In genomic region chr3L:20183345-20184088, dm6 we compare ENCODE assay signal across 1 fruit fly cellular context.
TF ChIP-seq lines count a peak whose summit lies in the region.

No protein-coding gene starts in this region.

TF ChIP-seq in whole organism, embryonic, 481 proteins besides CTCF, POLR2A, EP300 and RAD21 (continued from another document and continues in another):
- TF ChIP-seq CG31224 (GFP tag; IDR thresholded peaks at IDR 0.05; lab: Robert Waterston, UW) (0 out of 2 replicates have a peak, but pooled peaks have one; percentile 5), Spps (tag; optimal IDR thresholded peaks at IDR 0.05; lab: Kevin White, UChicago) (no peak), CG1529 (GFP tag; optimal IDR thresholded peaks at IDR 0.05; lab: Kevin White, UChicago) (no peak), unc-4 (GFP tag; IDR thresholded peaks at IDR 0.05; lab: Robert Waterston, UW; ENCODE audit: partially characterized antibody) (no peak), CG10321 (GFP tag; IDR thresholded peaks at IDR 0.05; lab: Robert Waterston, UW) (no peak), unpg (GFP tag; optimal IDR thresholded peaks at IDR 0.05; lab: Kevin White, UChicago) (peak; percentile 53), dpn (GFP tag; optimal IDR thresholded peaks at IDR 0.05; lab: Kevin White, UChicago) (peak in 1 of 2 experiments; percentile 17), CG18011 (GFP tag; optimal IDR thresholded peaks at IDR 0.05; lab: Kevin White, UChicago) (no peak), CG7839 (tag; optimal IDR thresholded peaks at IDR 0.05; lab: Kevin White, UChicago) (peak; percentile 68), CG4707 (GFP tag; optimal IDR thresholded peaks at IDR 0.05; lab: Kevin White, UChicago) (no peak), gro (GFP tag; optimal IDR thresholded peaks at IDR 0.05; lab: Kevin White, UChicago) (no peak), CG2116 (GFP tag; optimal IDR thresholded peaks at IDR 0.05; lab: Kevin White, UChicago) (no peak), trem (tag; optimal IDR thresholded peaks at IDR 0.05; lab: Kevin White, UChicago) (no peak), CG7928 (GFP tag; optimal IDR thresholded peaks at IDR 0.05; lab: Kevin White, UChicago) (no peak), CG1832 (GFP tag; optimal IDR thresholded peaks at IDR 0.05; lab: Kevin White, UChicago) (no peak), CG8478 (optimal IDR thresholded peaks at IDR 0.05; lab: Kevin White, UChicago) (no peak), CG2875 (GFP tag; optimal IDR thresholded peaks at IDR 0.05; lab: Kevin White, UChicago) (peak; percentile 25), maf-S (GFP tag; optimal IDR thresholded peaks at IDR 0.05; lab: Kevin White, UChicago) (no peak), so (GFP tag; IDR thresholded peaks at IDR 0.05; lab: Robert Waterston, UW) (0 out of 3 replicates have a peak, but pooled peaks have one; percentile 18), seq (GFP tag; IDR thresholded peaks at IDR 0.05; lab: Robert Waterston, UW) (peak; percentile 56; the same call in 1 of the 2 replicates), Chrac-16 (GFP tag; optimal IDR thresholded peaks at IDR 0.05; lab: Kevin White, UChicago) (peak; percentile 46), CG7786 (GFP tag; optimal IDR thresholded peaks at IDR 0.05; lab: Kevin White, UChicago) (peak; percentile 30), croc (GFP tag; conservative IDR thresholded peaks at IDR 0.05; lab: Robert Waterston, UW) (no peak), CG3838 (GFP tag; optimal IDR thresholded peaks at IDR 0.05; lab: Kevin White, UChicago) (no peak), hth (optimal IDR thresholded peaks at IDR 0.05; lab: Kevin White, UChicago) (no peak), sqz (GFP tag; optimal IDR thresholded peaks at IDR 0.05; lab: Kevin White, UChicago) (no peak), ken (GFP tag; IDR thresholded peaks at IDR 0.05; lab: Robert Waterston, UW) (no peak), esg (GFP tag; conservative IDR thresholded peaks at IDR 0.05; lab: Robert Waterston, UW) (peak; percentile 48), CG10366 (GFP tag; IDR thresholded peaks at IDR 0.05; lab: Robert Waterston, UW) (no peak), CG1647 (GFP tag; optimal IDR thresholded peaks at IDR 0.05; lab: Kevin White, UChicago) (peak; percentile 47), gsb-n (tag; optimal IDR thresholded peaks at IDR 0.05; lab: Kevin White, UChicago) (no peak), Rx (GFP tag; IDR thresholded peaks at IDR 0.05; lab: Robert Waterston, UW) (no peak), CG3995 (GFP tag; optimal IDR thresholded peaks at IDR 0.05; lab: Kevin White, UChicago) (no peak), Xbp1 (GFP tag; optimal IDR thresholded peaks at IDR 0.05; lab: Kevin White, UChicago) (peak; percentile 61), CG5953 (GFP tag; IDR thresholded peaks at IDR 0.05; lab: Robert Waterston, UW) (no peak), Dek (tag; optimal IDR thresholded peaks at IDR 0.05; lab: Kevin White, UChicago) (peak; percentile 28), ranshi (GFP tag; IDR thresholded peaks at IDR 0.05; lab: Robert Waterston, UW) (peak; percentile 35; the same call in 1 of the 2 replicates), HLHmδ (GFP tag; optimal IDR thresholded peaks at IDR 0.05; lab: Kevin White, UChicago) (no peak), Dp (GFP tag; optimal IDR thresholded peaks at IDR 0.05; lab: Kevin White, UChicago) (no peak), HHEX (GFP tag; optimal IDR thresholded peaks at IDR 0.05; lab: Kevin White, UChicago) (peak; percentile 48), CG12942 (GFP tag; optimal IDR thresholded peaks at IDR 0.05; lab: Kevin White, UChicago) (peak; percentile 14), Side (GFP tag; optimal IDR thresholded peaks at IDR 0.05; lab: Kevin White, UChicago) (no peak), CG4282 (GFP tag; optimal IDR thresholded peaks at IDR 0.05; lab: Kevin White, UChicago) (no peak), CG8290 (GFP tag; optimal IDR thresholded peaks at IDR 0.05; lab: Kevin White, UChicago) (no peak), CG8290 (tag; optimal IDR thresholded peaks at IDR 0.05; lab: Kevin White, UChicago) (no peak), CG14014 (GFP tag; IDR thresholded peaks at IDR 0.05; lab: Robert Waterston, UW) (no peak), chif (GFP tag; optimal IDR thresholded peaks at IDR 0.05; lab: Kevin White, UChicago) (peak; percentile 39 to 45), CG11247 (GFP tag; IDR thresholded peaks at IDR 0.05; lab: Robert Waterston, UW) (no peak), Stat92E (GFP tag; optimal IDR thresholded peaks at IDR 0.05; lab: Kevin White, UChicago) (no peak), CG1603 (tag; optimal IDR thresholded peaks at IDR 0.05; lab: Kevin White, UChicago) (no peak), CG16779 (GFP tag; IDR thresholded peaks at IDR 0.05; lab: Robert Waterston, UW) (no peak), pho (GFP tag; optimal IDR thresholded peaks at IDR 0.05; lab: Kevin White, UChicago) (no peak), CrebB (tag; optimal IDR thresholded peaks at IDR 0.05; lab: Kevin White, UChicago) (no peak), sug (tag; optimal IDR thresholded peaks at IDR 0.05; lab: Kevin White, UChicago) (no peak), Meics (GFP tag; optimal IDR thresholded peaks at IDR 0.05; lab: Kevin White, UChicago) (peak; percentile 61), hbn (GFP tag; IDR thresholded peaks at IDR 0.05; lab: Robert Waterston, UW; ENCODE audit: partially characterized antibody) (no peak), Med (GFP tag; lab: Kevin White, UChicago) (peak; percentile 65), CG33557 (GFP tag; optimal IDR thresholded peaks at IDR 0.05; lab: Kevin White, UChicago) (no peak), Gsc (GFP tag; IDR thresholded peaks at IDR 0.05; lab: Robert Waterston, UW) (no peak), nom (GFP tag; optimal IDR thresholded peaks at IDR 0.05; lab: Kevin White, UChicago) (no peak), crp (GFP tag; optimal IDR thresholded peaks at IDR 0.05; lab: Kevin White, UChicago) (no peak), Sox100B (GFP tag; optimal IDR thresholded peaks at IDR 0.05; lab: Kevin White, UChicago) (peak; percentile 46), onecut (GFP tag; IDR thresholded peaks at IDR 0.05; lab: Robert Waterston, UW) (no peak), dysf (GFP tag; IDR thresholded peaks at IDR 0.05; lab: Robert Waterston, UW) (peak; percentile 69), vnd (GFP tag; IDR thresholded peaks at IDR 0.05; lab: Robert Waterston, UW; ENCODE audit: partially characterized antibody) (no peak), Hr51 (GFP tag; optimal IDR thresholded peaks at IDR 0.05; lab: Kevin White, UChicago) (peak; percentile 25 to 64), Doc2 (GFP tag; IDR thresholded peaks at IDR 0.05; lab: Robert Waterston, UW) (no peak), toy (GFP tag; IDR thresholded peaks at IDR 0.05; lab: Robert Waterston, UW) (no peak), slou (GFP tag; optimal IDR thresholded peaks at IDR 0.05; lab: Kevin White, UChicago) (no peak), CG4820 (GFP tag; optimal IDR thresholded peaks at IDR 0.05; lab: Kevin White, UChicago) (peak; percentile 2), bigmax (GFP tag; optimal IDR thresholded peaks at IDR 0.05; lab: Kevin White, UChicago) (no peak), CG11696 (GFP tag; IDR thresholded peaks at IDR 0.05; lab: Robert Waterston, UW) (no peak), CG31441 (GFP tag; IDR thresholded peaks at IDR 0.05; lab: Robert Waterston, UW) (peak; percentile 64), hb (GFP tag; IDR thresholded peaks at IDR 0.05; lab: Robert Waterston, UW; ENCODE audit: partially characterized antibody) (no peak), D (optimal IDR thresholded peaks at IDR 0.05; lab: Kevin White, UChicago) (no peak), D (GFP tag; optimal IDR thresholded peaks at IDR 0.05; lab: Kevin White, UChicago) (peak; percentile 8), Scr (GFP tag; IDR thresholded peaks at IDR 0.05; lab: Robert Waterston, UW; ENCODE audit: partially characterized antibody) (no peak), ham (GFP tag; IDR thresholded peaks at IDR 0.05; lab: Robert Waterston, UW) (no peak), CG17361 (GFP tag; IDR thresholded peaks at IDR 0.05; lab: Robert Waterston, UW) (peak; percentile 61; the same call in 2 of the 3 replicates), zf30C (GFP tag; optimal IDR thresholded peaks at IDR 0.05; lab: Kevin White, UChicago) (peak; percentile 33), br (optimal IDR thresholded peaks at IDR 0.05; lab: Kevin White, UChicago) (no peak), MBD-R2 (GFP tag; IDR thresholded peaks at IDR 0.05; lab: Robert Waterston, UW) (no peak), bsh (GFP tag; optimal IDR thresholded peaks at IDR 0.05; lab: Kevin White, UChicago) (peak in 1 of 2 experiments; percentile 49), rib (GFP tag; IDR thresholded peaks at IDR 0.05; lab: Robert Waterston, UW) (no peak), CG11093 (GFP tag; IDR thresholded peaks at IDR 0.05; lab: Robert Waterston, UW) (no peak), Sry-β (GFP tag; optimal IDR thresholded peaks at IDR 0.05; lab: Kevin White, UChicago) (no peak), cwo (GFP tag; optimal IDR thresholded peaks at IDR 0.05; lab: Kevin White, UChicago) (peak; percentile 59), CG10565 (GFP tag; optimal IDR thresholded peaks at IDR 0.05; lab: Kevin White, UChicago) (no peak), wdn (GFP tag; IDR thresholded peaks at IDR 0.05; lab: Robert Waterston, UW) (0 out of 2 replicates have a peak, but pooled peaks have one; percentile 8), B-H1 (GFP tag; IDR thresholded peaks at IDR 0.05; lab: Robert Waterston, UW) (no peak), CG13624 (GFP tag; optimal IDR thresholded peaks at IDR 0.05; lab: Kevin White, UChicago) (no peak), btn (GFP tag; optimal IDR thresholded peaks at IDR 0.05; lab: Kevin White, UChicago) (no peak), CG12104 (GFP tag; optimal IDR thresholded peaks at IDR 0.05; lab: Kevin White, UChicago) (peak; percentile 48), CG8089 (GFP tag; optimal IDR thresholded peaks at IDR 0.05; lab: Kevin White, UChicago) (peak; percentile 13), sd (tag; optimal IDR thresholded peaks at IDR 0.05; lab: Kevin White, UChicago) (no peak), CG2202 (tag; optimal IDR thresholded peaks at IDR 0.05; lab: Kevin White, UChicago) (no peak), D19B (GFP tag; optimal IDR thresholded peaks at IDR 0.05; lab: Kevin White, UChicago) (no peak), dan (GFP tag; IDR thresholded peaks at IDR 0.05; lab: Robert Waterston, UW) (no peak), CG9876 (GFP tag; optimal IDR thresholded peaks at IDR 0.05; lab: Kevin White, UChicago) (no peak), Dll (GFP tag; IDR thresholded peaks at IDR 0.05; lab: Robert Waterston, UW; ENCODE audit: partially characterized antibody) (no peak), CG3847 (GFP tag; IDR thresholded peaks at IDR 0.05; lab: Robert Waterston, UW) (0 out of 2 replicates have a peak, but pooled peaks have one; percentile 8), cas (GFP tag; IDR thresholded peaks at IDR 0.05; lab: Robert Waterston, UW) (no peak), CG9797 (GFP tag; optimal IDR thresholded peaks at IDR 0.05; lab: Kevin White, UChicago) (no peak), sens-2 (GFP tag; IDR thresholded peaks at IDR 0.05; lab: Robert Waterston, UW) (no peak), CG8388 (GFP tag; optimal IDR thresholded peaks at IDR 0.05; lab: Kevin White, UChicago) (peak; percentile 25), B-H2 (GFP tag; optimal IDR thresholded peaks at IDR 0.05; lab: Kevin White, UChicago) (no peak), CG14710 (tag; optimal IDR thresholded peaks at IDR 0.05; lab: Kevin White, UChicago) (peak; percentile 20), mam (GFP tag; optimal IDR thresholded peaks at IDR 0.05; lab: Kevin White, UChicago) (peak; percentile 47), wor (GFP tag; IDR thresholded peaks at IDR 0.05; lab: Robert Waterston, UW) (no peak), cg (GFP tag; optimal IDR thresholded peaks at IDR 0.05; lab: Kevin White, UChicago) (no peak), CG30020 (tag; optimal IDR thresholded peaks at IDR 0.05; lab: Kevin White, UChicago) (no peak), CG1233 (GFP tag; optimal IDR thresholded peaks at IDR 0.05; lab: Kevin White, UChicago) (no peak), phol (tag; optimal IDR thresholded peaks at IDR 0.05; lab: Kevin White, UChicago) (peak; percentile 60), insv (GFP tag; optimal IDR thresholded peaks at IDR 0.05; lab: Kevin White, UChicago) (no peak), H2.0 (GFP tag; IDR thresholded peaks at IDR 0.05; lab: Robert Waterston, UW) (peak; percentile 35; the same call in 1 of the 2 replicates), corto (GFP tag; optimal IDR thresholded peaks at IDR 0.05; lab: Kevin White, UChicago) (no peak), kni (GFP tag; optimal IDR thresholded peaks at IDR 0.05; lab: Kevin White, UChicago) (no peak), Max (GFP tag; optimal IDR thresholded peaks at IDR 0.05; lab: Kevin White, UChicago) (peak; percentile 9), lilli (GFP tag; optimal IDR thresholded peaks at IDR 0.05; lab: Kevin White, UChicago) (peak; percentile 54), CG15011 (GFP tag; optimal IDR thresholded peaks at IDR 0.05; lab: Kevin White, UChicago) (peak; percentile 6), Atf3 (GFP tag; optimal IDR thresholded peaks at IDR 0.05; lab: Kevin White, UChicago) (no peak), CG2129 (GFP tag; IDR thresholded peaks at IDR 0.05; lab: Robert Waterston, UW; ENCODE audit: partially characterized antibody) (no peak), Oli (tag; optimal IDR thresholded peaks at IDR 0.05; lab: Kevin White, UChicago) (peak; percentile 48), crc (GFP tag; optimal IDR thresholded peaks at IDR 0.05; lab: Kevin White, UChicago) (no peak), Hr78 (GFP tag; optimal IDR thresholded peaks at IDR 0.05; lab: Kevin White, UChicago) (no peak), CG1602 (GFP tag; optimal IDR thresholded peaks at IDR 0.05; lab: Kevin White, UChicago) (peak; percentile 34), Dip3 (GFP tag; optimal IDR thresholded peaks at IDR 0.05; lab: Kevin White, UChicago) (peak; percentile 12), bab2 (GFP tag; optimal IDR thresholded peaks at IDR 0.05; lab: Kevin White, UChicago) (no peak), CG9817 (tag; optimal IDR thresholded peaks at IDR 0.05; lab: Kevin White, UChicago) (peak; percentile 1), CG7963 (GFP tag; IDR thresholded peaks at IDR 0.05; lab: Robert Waterston, UW; ENCODE audit: partially characterized antibody) (no peak), CG4404 (GFP tag; IDR thresholded peaks at IDR 0.05; lab: Robert Waterston, UW) (peak; percentile 29; the same call in 1 of the 2 replicates), pum (GFP tag; optimal IDR thresholded peaks at IDR 0.05; lab: Kevin White, UChicago) (no peak), h (optimal IDR thresholded peaks at IDR 0.05; lab: Kevin White, UChicago) (no peak), eve (GFP tag; optimal IDR thresholded peaks at IDR 0.05; lab: Kevin White, UChicago) (peak in 1 of 2 experiments; percentile 60), CG8281 (tag; optimal IDR thresholded peaks at IDR 0.05; lab: Kevin White, UChicago) (peak; percentile 7), lmd (GFP tag; IDR thresholded peaks at IDR 0.05; lab: Robert Waterston, UW) (peak; percentile 41; the same call in 1 of the 2 replicates)
